Worm (Caenorhabditis elegans): ENCODE results near the gene K06H7.2.

The K06H7.2 gene

DNA sequence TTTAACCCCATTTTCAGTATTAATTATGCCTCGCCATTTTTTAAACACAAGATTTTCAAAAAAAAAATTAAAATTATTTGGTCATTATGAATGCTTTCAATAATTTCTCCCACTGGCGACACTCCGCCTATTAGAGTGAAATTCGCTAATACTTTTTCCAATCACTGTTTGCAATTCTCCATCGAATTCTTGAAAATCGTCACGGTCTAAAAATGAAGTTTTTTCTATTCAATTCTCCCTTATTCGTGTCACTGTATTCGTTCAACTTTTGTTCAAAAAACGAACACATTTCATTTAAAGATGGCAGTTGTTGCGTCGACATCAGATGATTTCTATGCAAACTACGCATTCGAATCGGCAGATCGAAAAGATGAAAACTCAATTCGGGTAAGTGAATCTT is 15.1 kb downstream of the K06H7.2 start, which contains the start of gene C14B9.3:
TSS of gene C14B9.3 (plus strand) at position 301 of the 400 bp plus-strand sequence.
- no peak for TF ChIP-seq nhr-27 (tag; optimal IDR thresholded peaks at IDR 0.05)

ce11 chrIII:8109459-8110057 is 16.2 kb downstream of the K06H7.2 start:
- peak; percentile 33 for TF ChIP-seq tlf-1 (GFP tag; optimal IDR thresholded peaks at IDR 0.05)
- TF ChIP-seq dox-1 (GFP tag; IDR thresholded peaks at IDR 0.05) = peak; percentile 89
- 0 out of 2 replicates have a peak, but pooled peaks have one; percentile 83 for TF ChIP-seq cebp-2 (GFP tag; IDR thresholded peaks at IDR 0.05)
- TF ChIP-seq nfyb-1 (GFP tag; IDR thresholded peaks at IDR 0.05) = peak; percentile 86
- peak; percentile 72 for TF ChIP-seq lin-54 (GFP tag; optimal IDR thresholded peaks at IDR 0.05)
- peak; percentile 17 for TF ChIP-seq F22D6.2 (tag; optimal IDR thresholded peaks at IDR 0.05)
- peak; percentile 55 for TF ChIP-seq repo-1 (tag; optimal IDR thresholded peaks at IDR 0.05)
- peak; percentile 30 for TF ChIP-seq F10E7.11 (tag; optimal IDR thresholded peaks at IDR 0.05)
- TF ChIP-seq let-526 (GFP tag; IDR thresholded peaks at IDR 0.05) = no peak
- peak; percentile 67 for TF ChIP-seq ztf-26 (tag; optimal IDR thresholded peaks at IDR 0.05)
- peak; percentile 91 for TF ChIP-seq F23B12.7 (tag; optimal IDR thresholded peaks at IDR 0.05; ENCODE audit: insufficient read depth)
- TF ChIP-seq F57A8.1 (GFP tag; optimal IDR thresholded peaks at IDR 0.05) = peak; percentile 40
- TF ChIP-seq mcd-1 (GFP tag; IDR thresholded peaks at IDR 0.05) = peak; percentile 73
- peak; percentile 79; the same call in 1 of the 2 replicates for TF ChIP-seq sea-2 (GFP tag; IDR thresholded peaks at IDR 0.05)
- peak; percentile 88 for TF ChIP-seq zim-3 (tag; optimal IDR thresholded peaks at IDR 0.05)
- peak; percentile 85 for TF ChIP-seq pbrm-1 (GFP tag; IDR thresholded peaks at IDR 0.05)
- TF ChIP-seq T26A5.8 (tag; optimal IDR thresholded peaks at IDR 0.05) = peak; percentile 61
- TF ChIP-seq lin-35 (GFP tag; optimal IDR thresholded peaks at IDR 0.05) = peak in 2 of 3 experiments; percentile 4 to 81
- TF ChIP-seq rcor-1 (GFP tag; IDR thresholded peaks at IDR 0.05) = peak; percentile 58; the same call in 1 of the 2 replicates
- peak; percentile 59 for TF ChIP-seq ZK185.1 (tag; optimal IDR thresholded peaks at IDR 0.05; ENCODE audit: poor library complexity, severe bottlenecking)
- peak; percentile 69 for TF ChIP-seq snpc-1.3 (tag; optimal IDR thresholded peaks at IDR 0.05; ENCODE audit: insufficient read depth)
- peak; percentile 65 for TF ChIP-seq ets-4 (GFP tag; optimal IDR thresholded peaks at IDR 0.05)
- peak; percentile 83 for TF ChIP-seq D2030.7 (GFP tag; IDR thresholded peaks at IDR 0.05)
- no peak for TF ChIP-seq Y79H2A.3 (GFP tag; conservative IDR thresholded peaks at IDR 0.05)
- TF ChIP-seq B0035.1 (tag; optimal IDR thresholded peaks at IDR 0.05) = peak; percentile 62
- no peak for TF ChIP-seq nhr-120 (GFP tag; IDR thresholded peaks at IDR 0.05)
- TF ChIP-seq lsl-1 (GFP tag; optimal IDR thresholded peaks at IDR 0.05) = peak; percentile 57
- peak; percentile 100 for TF ChIP-seq him-1 (tag; optimal IDR thresholded peaks at IDR 0.05)
- TF ChIP-seq somi-1 (GFP tag; optimal IDR thresholded peaks at IDR 0.05) = no peak
- TF ChIP-seq attf-6 (GFP tag; IDR thresholded peaks at IDR 0.05) = peak; percentile 69; the same call in 1 of the 2 replicates
- TF ChIP-seq ccch-3 (GFP tag; optimal IDR thresholded peaks at IDR 0.05) = no peak
- TF ChIP-seq akir-1 (GFP tag; optimal IDR thresholded peaks at IDR 0.05) = peak; percentile 38
- TF ChIP-seq ztf-3 (GFP tag; optimal IDR thresholded peaks at IDR 0.05) = no peak
- TF ChIP-seq rec-8 (tag; optimal IDR thresholded peaks at IDR 0.05) = peak; percentile 80 to 94
- peak; percentile 37 for TF ChIP-seq ceh-79 (tag; optimal IDR thresholded peaks at IDR 0.05)
- peak; percentile 48; the same call in 1 of the 2 replicates for TF ChIP-seq zfh-2 (GFP tag; conservative IDR thresholded peaks at IDR 0.05)
- peak; percentile 65 for TF ChIP-seq F49E8.2 (tag; optimal IDR thresholded peaks at IDR 0.05; ENCODE audit: insufficient read depth)
- TF ChIP-seq F33H1.4 (GFP tag; IDR thresholded peaks at IDR 0.05) = peak; percentile 61
- peak; percentile 28; the same call in 1 of the 2 replicates for TF ChIP-seq madf-8 (GFP tag; conservative IDR thresholded peaks at IDR 0.05)
- TF ChIP-seq mxl-1 (tag; optimal IDR thresholded peaks at IDR 0.05) = peak; percentile 87
- TF ChIP-seq egrh-3 (GFP tag; IDR thresholded peaks at IDR 0.05) = peak; percentile 52
- TF ChIP-seq atf-7 (tag; optimal IDR thresholded peaks at IDR 0.05) = peak; percentile 19
- no peak for TF ChIP-seq F57C9.4 (tag; optimal IDR thresholded peaks at IDR 0.05)
- no peak for TF ChIP-seq tbx-9 (tag; optimal IDR thresholded peaks at IDR 0.05; ENCODE audit: borderline replicate concordance)

Measured in whole organism, young adult.